Worm (Caenorhabditis elegans): ENCODE results near the gene mig-18.
A peak's percentile ranks its signal among the peaks of the same experiment; 100 is the strongest.

The mig-18 gene

ce11 chrIII:13426036-13426435 is 23.0 kb downstream of the mig-18 start, which contains the start of gene cope-1 (continued):
- TF ChIP-seq nhr-28 (tag; optimal IDR thresholded peaks at IDR 0.05) (no peak), rnt-1 (tag; optimal IDR thresholded peaks at IDR 0.05) (no peak), ama-1 (optimal IDR thresholded peaks at IDR 0.05) (no peak), lin-35 (GFP tag; optimal IDR thresholded peaks at IDR 0.05) (peak; percentile 49 to 55), nhr-90 (tag; optimal IDR thresholded peaks at IDR 0.05; ENCODE audit: poor library complexity) (no peak), efl-1 (optimal IDR thresholded peaks at IDR 0.05) (peak; percentile 27 to 54), efl-1 (GFP tag; optimal IDR thresholded peaks at IDR 0.05 in 1 of 2) (peak; percentile 61 to 92), fkh-8 (tag; optimal IDR thresholded peaks at IDR 0.05) (no peak), vab-15 (tag; optimal IDR thresholded peaks at IDR 0.05) (no peak)

ce11 chrIII:13427817-13428216 is 24.8 kb downstream of the mig-18 start:
- no peak for TF ChIP-seq lin-14 (GFP tag; optimal IDR thresholded peaks at IDR 0.05)
- TF ChIP-seq mep-1 (tag; optimal IDR thresholded peaks at IDR 0.05): no peak
- no peak for TF ChIP-seq ceh-8 (GFP tag; optimal IDR thresholded peaks at IDR 0.05)
- no peak for TF ChIP-seq swsn-7 (tag; optimal IDR thresholded peaks at IDR 0.05)
- TF ChIP-seq aly-2 (tag; optimal IDR thresholded peaks at IDR 0.05): no peak
- TF ChIP-seq nhr-90 (tag; optimal IDR thresholded peaks at IDR 0.05; ENCODE audit: poor library complexity): no peak
- TF ChIP-seq F16B12.6 (tag; optimal IDR thresholded peaks at IDR 0.05): no peak
- TF ChIP-seq nhr-237 (tag; optimal IDR thresholded peaks at IDR 0.05): no peak
- no peak for TF ChIP-seq ztf-11 (tag; optimal IDR thresholded peaks at IDR 0.05)
- TF ChIP-seq mdl-1 (tag; optimal IDR thresholded peaks at IDR 0.05): no peak
- no peak for TF ChIP-seq fos-1 (tag; optimal IDR thresholded peaks at IDR 0.05)
- no peak for TF ChIP-seq ama-1 (optimal IDR thresholded peaks at IDR 0.05)
- TF ChIP-seq ztf-4 (tag; optimal IDR thresholded peaks at IDR 0.05): no peak
- no peak for TF ChIP-seq xbp-1 (tag; optimal IDR thresholded peaks at IDR 0.05)

- TF ChIP-seq snu-23 (GFP tag; optimal IDR thresholded peaks at IDR 0.05) (no peak), pqm-1 (tag; optimal IDR thresholded peaks at IDR 0.05) (no peak), nhr-28 (tag; optimal IDR thresholded peaks at IDR 0.05) (no peak), Y116A8C.19 (tag; optimal IDR thresholded peaks at IDR 0.05; ENCODE audit: borderline replicate concordance) (no peak), egl-27 (tag; optimal IDR thresholded peaks at IDR 0.05) (no peak), unc-86 (tag; optimal IDR thresholded peaks at IDR 0.05) (no peak)
These were observed 26.6 kb downstream of the mig-18 start, which contains the start of gene bli-5 for ce11 chrIII:13429668-13430067. TSS of gene bli-5 (minus strand) at chrIII:13429768.

DNA sequence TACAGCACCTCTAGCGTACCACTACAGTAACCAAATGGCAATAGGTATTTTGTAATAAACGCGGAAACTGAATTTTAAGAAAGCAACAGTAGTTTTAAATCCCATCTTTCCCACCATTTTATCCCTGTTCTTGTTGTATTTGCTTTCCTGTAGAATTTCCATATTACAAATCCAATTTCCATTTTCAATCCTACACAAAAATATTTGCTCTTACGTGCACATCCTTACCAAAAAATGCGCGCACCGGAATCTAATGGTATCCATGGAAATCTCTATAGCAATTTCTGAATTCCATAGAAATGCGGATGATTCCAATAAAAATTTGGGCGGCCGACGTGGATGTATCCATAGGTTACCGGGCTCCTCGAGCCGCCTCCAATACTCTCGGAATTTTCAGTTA is 27.1 kb downstream of the mig-18 start, which contains the start of gene trf-1:
trf-1 (plus strand) TSS at position 301 of the 400 bp plus-strand sequence.
- TF ChIP-seq aha-1 (tag; optimal IDR thresholded peaks at IDR 0.05): no peak
- no peak for TF ChIP-seq nhr-11 (tag; optimal IDR thresholded peaks at IDR 0.05)
- TF ChIP-seq xbp-1 (tag; optimal IDR thresholded peaks at IDR 0.05): no peak
- no peak for TF ChIP-seq ztf-4 (tag; optimal IDR thresholded peaks at IDR 0.05)
- TF ChIP-seq swsn-7 (tag; optimal IDR thresholded peaks at IDR 0.05): no peak

DNA sequence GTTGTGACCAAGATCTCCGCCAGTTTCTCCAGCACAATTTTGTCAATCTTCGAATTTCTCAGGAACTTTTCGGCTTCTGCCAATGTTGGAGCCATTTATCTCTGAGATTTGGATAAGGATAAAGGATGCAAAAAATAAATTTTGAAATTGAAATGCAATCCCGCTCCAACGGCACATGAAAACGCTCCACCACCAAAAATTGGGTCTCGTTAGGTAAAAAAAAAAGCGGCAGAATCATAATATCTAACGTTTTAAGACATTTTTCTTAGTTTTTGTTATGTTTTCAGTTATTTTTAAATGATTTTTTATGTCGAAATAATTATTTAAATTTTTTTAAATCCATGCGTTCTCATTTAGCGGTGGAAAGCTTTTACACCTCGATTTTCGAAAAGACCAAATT is 31.4 kb downstream of the mig-18 start, which contains the start of gene F45G2.7:
F45G2.7 (minus strand) TSS at position 101 of the 400 bp plus-strand sequence.
- TF ChIP-seq fkh-4 (tag; optimal IDR thresholded peaks at IDR 0.05; ENCODE audit: borderline replicate concordance) (no peak), nhr-12 (tag; optimal IDR thresholded peaks at IDR 0.05) (no peak), elt-3 (tag; optimal IDR thresholded peaks at IDR 0.05) (no peak), sptf-1 (tag; optimal IDR thresholded peaks at IDR 0.05) (no peak), blmp-1 (tag; optimal IDR thresholded peaks at IDR 0.05) (no peak), lin-15B (tag; optimal IDR thresholded peaks at IDR 0.05) (no peak), nhr-76 (tag; optimal IDR thresholded peaks at IDR 0.05) (no peak), fkh-10 (GFP tag; optimal IDR thresholded peaks at IDR 0.05) (no peak), efl-1 (optimal IDR thresholded peaks at IDR 0.05) (no peak), efl-1 (GFP tag; optimal IDR thresholded peaks at IDR 0.05 in 1 of 2) (no peak), ztf-11 (tag; optimal IDR thresholded peaks at IDR 0.05) (no peak), pax-3 (tag; optimal IDR thresholded peaks at IDR 0.05) (no peak)

All from whole organism, L1 larva.